Fruit fly (Drosophila melanogaster): ENCODE data around the gene CG4259.

The CG4259 gene

dm6 chr2L:2164520-2165237 lies 35.6 kb upstream of the CG4259 start (continued):
- TF ChIP-seq Myb (GFP tag; optimal IDR thresholded peaks at IDR 0.05) (peak; percentile 38), az2 (GFP tag; optimal IDR thresholded peaks at IDR 0.05) (peak; percentile 68), ERR (GFP tag; optimal IDR thresholded peaks at IDR 0.05) (no peak), Ssrp (tag; optimal IDR thresholded peaks at IDR 0.05) (peak; percentile 63), Lim3 (GFP tag; IDR thresholded peaks at IDR 0.05) (no peak), Awh (GFP tag; IDR thresholded peaks at IDR 0.05) (peak; percentile 63), Rx (GFP tag; IDR thresholded peaks at IDR 0.05) (peak; percentile 18; the same call in 1 of the 2 replicates), unc-4 (GFP tag; IDR thresholded peaks at IDR 0.05; ENCODE audit: partially characterized antibody) (no peak), CG9932 (GFP tag; IDR thresholded peaks at IDR 0.05) (no peak), CrebB (tag; optimal IDR thresholded peaks at IDR 0.05) (no peak), CG13123 (GFP tag; optimal IDR thresholded peaks at IDR 0.05) (peak; percentile 34), YL-1 (GFP tag; optimal IDR thresholded peaks at IDR 0.05) (peak; percentile 15), slp2 (GFP tag; optimal IDR thresholded peaks at IDR 0.05) (peak; percentile 41), Taf1 (GFP tag; IDR thresholded peaks at IDR 0.05) (no peak), CG9609 (GFP tag; optimal IDR thresholded peaks at IDR 0.05) (peak; percentile 7), E2f2 (GFP tag; IDR thresholded peaks at IDR 0.05) (no peak), Asciz (GFP tag; optimal IDR thresholded peaks at IDR 0.05) (peak; percentile 39), CG7357 (GFP tag; IDR thresholded peaks at IDR 0.05) (peak; percentile 7; the same call in 1 of the 3 replicates), tgo (GFP tag; IDR thresholded peaks at IDR 0.05) (no peak; the same call in 2 of the 3 replicates), wdn (GFP tag; IDR thresholded peaks at IDR 0.05) (no peak), HmgD (GFP tag; optimal IDR thresholded peaks at IDR 0.05) (peak; percentile 11), pum (GFP tag; optimal IDR thresholded peaks at IDR 0.05) (peak; percentile 53), CG10267 (tag; optimal IDR thresholded peaks at IDR 0.05) (peak; percentile 80), Deaf1 (tag; optimal IDR thresholded peaks at IDR 0.05) (peak; percentile 30), zfh1 (GFP tag; IDR thresholded peaks at IDR 0.05) (peak; percentile 87)

dm6 chr2L:2163568-2163953 lies 34.5 kb upstream of the CG4259 start:
- TF ChIP-seq repo (GFP tag; optimal IDR thresholded peaks at IDR 0.05) (peak; percentile 74), caup (GFP tag; optimal IDR thresholded peaks at IDR 0.05; ENCODE audit: severe bottlenecking) (peak; percentile 77), CG6765 (GFP tag; optimal IDR thresholded peaks at IDR 0.05) (no peak), mirr (GFP tag; optimal IDR thresholded peaks at IDR 0.05) (no peak), slp2 (GFP tag; optimal IDR thresholded peaks at IDR 0.05) (peak; percentile 90), Elba2 (GFP tag; optimal IDR thresholded peaks at IDR 0.05) (peak; percentile 83), HmgZ (tag; optimal IDR thresholded peaks at IDR 0.05) (peak; percentile 61), zf30C (GFP tag; optimal IDR thresholded peaks at IDR 0.05) (peak; percentile 98), nerfin-2 (GFP tag; IDR thresholded peaks at IDR 0.05; ENCODE audit: partially characterized antibody) (no peak), CG4404 (GFP tag; IDR thresholded peaks at IDR 0.05) (peak; percentile 96), CG11560 (tag; IDR thresholded peaks at IDR 0.05) (peak; percentile 70; the same call in 2 of the 3 replicates), row (GFP tag; IDR thresholded peaks at IDR 0.05) (peak; percentile 94), CG8924 (tag; optimal IDR thresholded peaks at IDR 0.05) (peak; percentile 91), Neu2 (GFP tag; optimal IDR thresholded peaks at IDR 0.05; ENCODE audit: borderline replicate concordance) (peak; percentile 84), Side (GFP tag; optimal IDR thresholded peaks at IDR 0.05) (peak; percentile 88), Bteb2 (GFP tag; optimal IDR thresholded peaks at IDR 0.05) (peak; percentile 36), CG4360 (GFP tag; IDR thresholded peaks at IDR 0.05) (peak; percentile 83), CG13424 (tag; optimal IDR thresholded peaks at IDR 0.05) (peak; percentile 82), CG13775 (GFP tag; optimal IDR thresholded peaks at IDR 0.05) (peak; percentile 91), CG6689 (GFP tag; IDR thresholded peaks at IDR 0.05) (peak; percentile 92), CG6791 (GFP tag; IDR thresholded peaks at IDR 0.05; ENCODE audit: partially characterized antibody) (0 out of 3 replicates have a peak, but pooled peaks have one; percentile 14), croc (GFP tag; conservative IDR thresholded peaks at IDR 0.05) (peak; percentile 92), H15 (GFP tag; IDR thresholded peaks at IDR 0.05) (peak; percentile 95), zfh2 (GFP tag; optimal IDR thresholded peaks at IDR 0.05) (peak; percentile 82), abd-A (tag; optimal IDR thresholded peaks at IDR 0.05) (peak; percentile 15), Myb (GFP tag; optimal IDR thresholded peaks at IDR 0.05) (peak; percentile 79), shn (GFP tag; optimal IDR thresholded peaks at IDR 0.05) (peak; percentile 89)
